Fruit fly (Drosophila melanogaster): ENCODE data around the gene Skp2.

dm6 chr3R:4318999-4319398, 18.5 kb downstream of the Skp2 start, which contains the start of gene Syt14:
- no peak for TF ChIP-seq psq (optimal IDR thresholded peaks at IDR 0.05)
- no peak for TF ChIP-seq usp (GFP tag; optimal IDR thresholded peaks at IDR 0.05)
- no peak for TF ChIP-seq CG8478 (optimal IDR thresholded peaks at IDR 0.05)
- TF ChIP-seq Dll (optimal IDR thresholded peaks at IDR 0.05): no peak
